Worm (Caenorhabditis elegans) whole organism, midembryonic: Measurements from ENCODE around the gene Y57G7A.3.

ENCODE experiments used
- T22C8.4 ChIP-seq: fragments of 200-800 bp; sonication (Bioruptor generic); IDR thresholded peaks from 2 replicates; pipeline ENCODE4 v1.3.6; 2022; ENCODE audit warnings: missing genetic modification characterization, missing compliant biosample characterization
- flt-1 ChIP-seq: fragments of 200-800 bp; sonication (Bioruptor generic); IDR thresholded peaks from 2 replicates; pipeline ENCODE4 v1.3.6; 2022; ENCODE audit warnings: missing genetic modification characterization, missing compliant biosample characterization
- klf-2 ChIP-seq: fragments of 200-800 bp; sonication (Bioruptor generic); conservative IDR thresholded peaks from 2 replicates; pipeline ENCODE4 v1.3.6; 2022; ENCODE audit warnings: missing genetic modification reagents, missing genetic modification characterization, missing compliant biosample characterization
- med-1 ChIP-seq: sonication (generic microtip); optimal IDR thresholded peaks from 2 replicates; lab custom pipeline; 2017; ENCODE audit warnings: missing genetic modification characterization, mild to moderate bottlenecking, missing compliant biosample characterization, antibody characterized with exemption, missing genetic modification reagents; ENCODE audit not compliant: insufficient read depth
- ref-1 ChIP-seq: fragments of 200-800 bp; sonication (Bioruptor generic); conservative IDR thresholded peaks from 2 replicates; pipeline ENCODE4 v1.3.6; 2022; ENCODE audit warnings: missing genetic modification reagents, missing genetic modification characterization, missing compliant biosample characterization
- tab-1 ChIP-seq: fragments of 200-800 bp; sonication (Bioruptor generic); IDR thresholded peaks from 2 replicates; pipeline ENCODE4 v1.3.6; 2022; ENCODE audit warnings: missing genetic modification characterization, missing compliant biosample characterization
- ztf-23 ChIP-seq: fragments of 200-800 bp; sonication (Bioruptor generic); IDR thresholded peaks from 2 replicates; pipeline ENCODE4 v1.3.6; 2022; ENCODE audit warnings: missing genetic modification reagents, missing genetic modification characterization, missing compliant biosample characterization

DNA sequence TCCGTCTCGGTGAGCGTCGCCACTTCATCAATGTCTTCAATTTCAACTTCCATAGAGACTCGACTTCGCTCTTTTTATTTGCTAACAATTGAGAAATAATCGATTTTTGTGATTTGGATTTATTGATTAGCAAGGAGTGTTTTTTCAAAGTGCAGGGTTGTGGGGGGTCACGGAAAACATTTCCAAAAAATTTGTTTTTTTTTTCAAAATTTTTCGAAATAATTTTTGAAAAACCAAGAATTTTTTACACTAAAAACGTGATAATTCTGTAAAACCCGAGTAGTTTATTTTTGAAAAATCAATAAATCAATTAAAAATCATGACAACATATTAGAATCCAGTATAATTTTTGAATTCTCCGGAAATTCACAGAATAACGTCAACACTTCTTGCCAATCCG, 10.1 kb upstream of the Y57G7A.3 start, which contains the start of gene Y57G7A.5:
- TF ChIP-seq T22C8.4 (GFP tag; lab: Robert Waterston, UW) (no peak), med-1 (GFP tag; lab: Kevin White, UChicago) (no peak), flt-1 (GFP tag; lab: Robert Waterston, UW) (no peak), ref-1 (no peak), ztf-23 (GFP tag; lab: Robert Waterston, UW) (no peak), klf-2 (GFP tag; lab: Robert Waterston, UW) (no peak), tab-1 (GFP tag; lab: Robert Waterston, UW) (no peak)
